Fruit fly (Drosophila melanogaster): ENCODE results near the gene muc.

The muc gene

dm6 chr2L:7418148-7418988 lies 8.3 kb upstream of the muc start (continued):
- TF ChIP-seq CG18764 (GFP tag; optimal IDR thresholded peaks at IDR 0.05) (no peak), tio (GFP tag; optimal IDR thresholded peaks at IDR 0.05) (no peak), Sox100B (GFP tag; optimal IDR thresholded peaks at IDR 0.05) (no peak), Xbp1 (GFP tag; optimal IDR thresholded peaks at IDR 0.05) (no peak), CG9932 (GFP tag; IDR thresholded peaks at IDR 0.05) (0 out of 2 replicates have a peak, but pooled peaks have one; percentile 18), dysf (GFP tag; IDR thresholded peaks at IDR 0.05) (no peak), Mrtf (GFP tag; IDR thresholded peaks at IDR 0.05) (no peak)

dm6 chr2L:7419408-7420304 lies 7.0 kb upstream of the muc start:
- TF ChIP-seq row (GFP tag; IDR thresholded peaks at IDR 0.05) (peak; percentile 66), Ets65A (GFP tag) (peak; percentile 27), Meics (GFP tag; optimal IDR thresholded peaks at IDR 0.05) (peak; percentile 50), Dek (tag; optimal IDR thresholded peaks at IDR 0.05) (peak; percentile 13), Hmr (GFP tag; optimal IDR thresholded peaks at IDR 0.05) (peak; percentile 35), slbo (GFP tag; IDR thresholded peaks at IDR 0.05) (0 out of 2 replicates have a peak, but pooled peaks have one; percentile 35), CG10462 (GFP tag; optimal IDR thresholded peaks at IDR 0.05) (no peak), CG7556 (GFP tag; optimal IDR thresholded peaks at IDR 0.05) (peak; percentile 48), CrebB (tag; optimal IDR thresholded peaks at IDR 0.05) (no peak), pros (GFP tag; optimal IDR thresholded peaks at IDR 0.05) (peak; percentile 68), oc (tag; optimal IDR thresholded peaks at IDR 0.05) (no peak), Dad (GFP tag; optimal IDR thresholded peaks at IDR 0.05) (no peak), Drgx (GFP tag; IDR thresholded peaks at IDR 0.05) (peak; percentile 54; the same call in 1 of the 2 replicates), Dip3 (GFP tag; optimal IDR thresholded peaks at IDR 0.05) (peak; percentile 7), CG2199 (GFP tag; IDR thresholded peaks at IDR 0.05) (0 out of 3 replicates have a peak, but pooled peaks have one; percentile 26), Atf3 (GFP tag; optimal IDR thresholded peaks at IDR 0.05) (no peak), CG12299 (tag; optimal IDR thresholded peaks at IDR 0.05) (no peak), CG2678 (tag; optimal IDR thresholded peaks at IDR 0.05) (peak; percentile 56), lab (GFP tag; optimal IDR thresholded peaks at IDR 0.05) (peak; percentile 22), H15 (GFP tag; IDR thresholded peaks at IDR 0.05) (0 out of 3 replicates have a peak, but pooled peaks have one; percentile 10), fru (optimal IDR thresholded peaks at IDR 0.05) (peak; percentile 40), CG2712 (tag; optimal IDR thresholded peaks at IDR 0.05) (peak; percentile 13), esg (GFP tag; conservative IDR thresholded peaks at IDR 0.05) (0 out of 2 replicates have a peak, but pooled peaks have one; percentile 10), CG9932 (GFP tag; IDR thresholded peaks at IDR 0.05) (peak; percentile 28), Opbp (GFP tag; IDR thresholded peaks at IDR 0.05; ENCODE audit: partially characterized antibody) (0 out of 3 replicates have a peak, but pooled peaks have one; percentile 38), onecut (GFP tag; IDR thresholded peaks at IDR 0.05) (peak; percentile 99), bowl (GFP tag; IDR thresholded peaks at IDR 0.05) (no peak), Hr78 (GFP tag; optimal IDR thresholded peaks at IDR 0.05) (peak in 1 of 2 experiments; percentile 19), cwo (GFP tag; optimal IDR thresholded peaks at IDR 0.05) (peak; percentile 21), CG10267 (tag; optimal IDR thresholded peaks at IDR 0.05) (peak; percentile 0), crol (GFP tag; IDR thresholded peaks at IDR 0.05) (peak; percentile 81), lmd (GFP tag; IDR thresholded peaks at IDR 0.05) (peak; percentile 11; the same call in 1 of the 2 replicates), Nf-YC (tag; optimal IDR thresholded peaks at IDR 0.05) (no peak), Fer3 (tag; optimal IDR thresholded peaks at IDR 0.05) (peak; percentile 32), CG12391 (tag; optimal IDR thresholded peaks at IDR 0.05) (peak; percentile 17), lov (optimal IDR thresholded peaks at IDR 0.05) (no peak), lov (GFP tag; IDR thresholded peaks at IDR 0.05) (0 out of 3 replicates have a peak, but pooled peaks have one; percentile 10), lilli (GFP tag; optimal IDR thresholded peaks at IDR 0.05) (peak; percentile 18), Nf-YB (GFP tag; optimal IDR thresholded peaks at IDR 0.05) (peak; percentile 53)

Data from whole organism, embryonic.